Fruit fly (Drosophila melanogaster) whole organism, embryonic: ENCODE data around the gene CG43901.

Experiments
- CG10979 ChIP-seq: fragments of 200-800 bp; sonication (Bioruptor generic); optimal IDR thresholded peaks from 2 replicates; lab custom pipeline; 2018; ENCODE audit warnings: missing biosample characterization, mild to moderate bottlenecking, missing genetic modification characterization, moderate library complexity
- CG11093 ChIP-seq: fragments of 200-800 bp; sonication (Bioruptor generic); IDR thresholded peaks from 3 replicates; pipeline ENCODE4 v1.3.6; 2022; ENCODE audit warnings: missing biosample characterization, missing genetic modification characterization
- CG11696 ChIP-seq: fragments of 200-800 bp; sonication (Bioruptor generic); IDR thresholded peaks from 2 replicates; pipeline ENCODE4 v1.3.6; 2022; ENCODE audit warnings: missing biosample characterization, missing genetic modification characterization
- CG12769 ChIP-seq: fragments of 200-800 bp; sonication (Bioruptor generic); optimal IDR thresholded peaks from 2 replicates; lab custom pipeline; 2019; ENCODE audit warnings: missing biosample characterization, mild to moderate bottlenecking, missing genetic modification characterization, moderate library complexity
- CG14050 ChIP-seq: fragments of 200-800 bp; sonication (Bioruptor generic); IDR thresholded peaks from 3 replicates; pipeline ENCODE4 v1.3.6; 2022; ENCODE audit warnings: missing biosample characterization, missing genetic modification characterization
- CG2129 ChIP-seq: fragments of 200-800 bp; sonication (Bioruptor generic); IDR thresholded peaks from 2 replicates; pipeline ENCODE4 v1.3.6; 2022; ENCODE audit warnings: missing biosample characterization, missing genetic modification characterization; ENCODE audit not compliant: partially characterized antibody
- CG4360 ChIP-seq: fragments of 200-800 bp; sonication (Bioruptor generic); IDR thresholded peaks from 2 replicates; pipeline ENCODE4 v1.3.6; 2022; ENCODE audit warnings: missing biosample characterization, missing genetic modification characterization
- CG6683 ChIP-seq: fragments of 200-800 bp; sonication (Bioruptor generic); optimal IDR thresholded peaks from 2 replicates; lab custom pipeline; 2017; ENCODE audit warnings: missing biosample characterization, mild to moderate bottlenecking, missing genetic modification characterization, missing genetic modification reagents
- CG6813 ChIP-seq: fragments of 200-800 bp; sonication (Bioruptor generic); optimal IDR thresholded peaks from 2 replicates; lab custom pipeline; 2017; ENCODE audit warnings: missing biosample characterization, missing genetic modification characterization, mild to moderate bottlenecking, moderate library complexity, missing genetic modification reagents
- CG8290 ChIP-seq, 3 experiments: fragments of 200-800 bp; sonication (Bioruptor generic); optimal IDR thresholded peaks; 2 replicates each; lab custom pipeline; 2016 to 2019; ENCODE audit warnings: missing biosample characterization in 3 of 3, missing genetic modification characterization in 3 of 3, mild to moderate bottlenecking in 2 of 3, moderate library complexity in 1 of 3
- CG9932 ChIP-seq: fragments of 200-800 bp; sonication (Bioruptor generic); IDR thresholded peaks from 2 replicates; pipeline ENCODE4 v1.3.6; 2022; ENCODE audit warnings: missing biosample characterization, missing genetic modification characterization
- CTCF ChIP-seq: fragments of 200-800 bp; sonication (Bioruptor generic); optimal IDR thresholded peaks from 2 replicates; lab custom pipeline; 2017; ENCODE audit warnings: missing biosample characterization, mild to moderate bottlenecking, missing genetic modification characterization, moderate library complexity
- Elba2 ChIP-seq: fragments of 200-800 bp; sonication (Bioruptor generic); optimal IDR thresholded peaks from 3 replicates; lab custom pipeline; 2016; ENCODE audit warnings: missing biosample characterization, missing genetic modification characterization
- Ets65A ChIP-seq: fragments of 200-800 bp; sonication (Bioruptor generic); peaks from one replicate; lab custom pipeline; 2016; ENCODE audit warnings: missing biosample characterization, missing genetic modification characterization
- HLH4C ChIP-seq: fragments of 200-800 bp; sonication (Bioruptor generic); IDR thresholded peaks from 3 replicates; pipeline ENCODE4 v1.3.6; 2022; ENCODE audit warnings: missing biosample characterization, missing genetic modification characterization; ENCODE audit not compliant: partially characterized antibody
- HmgZ ChIP-seq: fragments of 200-800 bp; sonication (Bioruptor generic); optimal IDR thresholded peaks from 2 replicates; lab custom pipeline; 2018; ENCODE audit warnings: missing biosample characterization, mild to moderate bottlenecking, missing genetic modification characterization
- Hr78 ChIP-seq, 2 experiments: fragments of 200-800 bp in 1 of 2; fragments of >200 bp in 1 of 2; sonication (Bioruptor generic) in 1 of 2; optimal IDR thresholded peaks; 2 replicates each; lab custom pipeline; 2017 to 2019; ENCODE audit warnings: missing biosample characterization in 2 of 2, missing genetic modification characterization in 2 of 2, mild to moderate bottlenecking in 1 of 2, moderate library complexity in 1 of 2
- Hsf ChIP-seq: fragments of 200-800 bp; sonication (Bioruptor generic); optimal IDR thresholded peaks from 3 replicates; lab custom pipeline; 2016; ENCODE audit warnings: missing biosample characterization, missing genetic modification characterization
- Lhr ChIP-seq: fragments of 200-800 bp; sonication (Bioruptor generic); optimal IDR thresholded peaks from 3 replicates; lab custom pipeline; 2017; ENCODE audit warnings: mild to moderate bottlenecking, missing biosample characterization, missing genetic modification reagents, missing genetic modification characterization
- MTF-1 ChIP-seq: fragments of 200-800 bp; sonication (Bioruptor generic); optimal IDR thresholded peaks from 2 replicates; lab custom pipeline; 2018; ENCODE audit warnings: missing biosample characterization, mild to moderate bottlenecking, missing genetic modification characterization, borderline replicate concordance
- Scr ChIP-seq: fragments of 200-800 bp; sonication (Bioruptor generic); IDR thresholded peaks from 2 replicates; pipeline ENCODE4 v1.3.6; 2022; ENCODE audit warnings: missing biosample characterization, missing genetic modification characterization; ENCODE audit not compliant: partially characterized antibody
- Trl ChIP-seq, 3 experiments: fragments of >200 bp in 2 of 3; fragments of 200-800 bp in 1 of 3; sonication (Bioruptor generic) in 1 of 3; optimal IDR thresholded peaks; 2 replicates in 1 of 3; 3 replicates in 2 of 3; lab custom pipeline; 2016 to 2017; ENCODE audit warnings: missing biosample characterization in 1 of 3, missing genetic modification characterization in 1 of 3
- aop ChIP-seq: fragments of 200-800 bp; sonication (Bioruptor generic); IDR thresholded peaks from 2 replicates; pipeline ENCODE4 v1.3.6; 2022; ENCODE audit warnings: missing biosample characterization, missing genetic modification characterization
- bbx ChIP-seq: fragments of 200-800 bp; sonication (Bioruptor generic); IDR thresholded peaks from 2 replicates; pipeline ENCODE4 v1.3.6; 2022; ENCODE audit warnings: missing biosample characterization, missing genetic modification characterization; ENCODE audit not compliant: partially characterized antibody
- cg ChIP-seq: fragments of 200-800 bp; sonication (Bioruptor generic); optimal IDR thresholded peaks from 3 replicates; lab custom pipeline; 2019; ENCODE audit warnings: missing biosample characterization, mild to moderate bottlenecking, missing genetic modification characterization, moderate library complexity
- crol ChIP-seq: fragments of 200-800 bp; sonication (Bioruptor generic); IDR thresholded peaks from 2 replicates; pipeline ENCODE4 v1.3.6; 2022; ENCODE audit warnings: missing biosample characterization, missing genetic modification characterization
- insv ChIP-seq, 2 experiments: fragments of 200-800 bp; sonication (Bioruptor generic); optimal IDR thresholded peaks; 3 replicates each; lab custom pipeline; 2016 to 2018; ENCODE audit warnings: missing biosample characterization in 2 of 2, missing genetic modification characterization in 2 of 2
- kni ChIP-seq: fragments of 200-800 bp; sonication (Bioruptor generic); optimal IDR thresholded peaks from 3 replicates; lab custom pipeline; 2017; ENCODE audit warnings: mild to moderate bottlenecking, missing biosample characterization, missing genetic modification reagents, missing genetic modification characterization
- knrl ChIP-seq: fragments of 200-800 bp; sonication (Bioruptor generic); IDR thresholded peaks from 3 replicates; pipeline ENCODE4 v1.3.6; 2022; ENCODE audit warnings: missing biosample characterization, missing genetic modification characterization; ENCODE audit not compliant: partially characterized antibody
- nerfin-1 ChIP-seq: fragments of 200-800 bp; sonication (Bioruptor generic); optimal IDR thresholded peaks from 3 replicates; lab custom pipeline; 2019; ENCODE audit warnings: missing biosample characterization, mild to moderate bottlenecking, missing genetic modification characterization, moderate library complexity
- nom ChIP-seq: fragments of 200-800 bp; sonication (Bioruptor generic); optimal IDR thresholded peaks from 2 replicates; lab custom pipeline; 2017; ENCODE audit warnings: missing biosample characterization, missing genetic modification characterization, mild to moderate bottlenecking, moderate library complexity, missing genetic modification reagents
- p53 ChIP-seq: fragments of 200-800 bp; sonication (Bioruptor generic); optimal IDR thresholded peaks from 2 replicates; lab custom pipeline; 2016; ENCODE audit warnings: missing biosample characterization, missing genetic modification characterization
- pros ChIP-seq: fragments of 200-800 bp; sonication (Bioruptor generic); optimal IDR thresholded peaks from 3 replicates; lab custom pipeline; 2019; ENCODE audit warnings: missing biosample characterization, mild to moderate bottlenecking, missing genetic modification characterization, moderate library complexity
- scrt ChIP-seq: fragments of 200-800 bp; sonication (Bioruptor generic); optimal IDR thresholded peaks from 2 replicates; lab custom pipeline; 2018; ENCODE audit warnings: missing biosample characterization, mild to moderate bottlenecking, missing genetic modification characterization, moderate library complexity
- sd ChIP-seq: fragments of 200-800 bp; sonication (Bioruptor generic); optimal IDR thresholded peaks from 3 replicates; lab custom pipeline; 2018; ENCODE audit warnings: missing biosample characterization, mild to moderate bottlenecking, missing genetic modification characterization, moderate library complexity
- sqz ChIP-seq: fragments of 200-800 bp; sonication (Bioruptor generic); optimal IDR thresholded peaks from 3 replicates; lab custom pipeline; 2018; ENCODE audit warnings: missing biosample characterization, mild to moderate bottlenecking, missing genetic modification characterization
- z ChIP-seq: fragments of 200-800 bp; sonication (Bioruptor generic); IDR thresholded peaks from 3 replicates; pipeline ENCODE4 v1.3.6; 2022; ENCODE audit warnings: missing biosample characterization, missing genetic modification characterization

The CG43901 gene

DNA sequence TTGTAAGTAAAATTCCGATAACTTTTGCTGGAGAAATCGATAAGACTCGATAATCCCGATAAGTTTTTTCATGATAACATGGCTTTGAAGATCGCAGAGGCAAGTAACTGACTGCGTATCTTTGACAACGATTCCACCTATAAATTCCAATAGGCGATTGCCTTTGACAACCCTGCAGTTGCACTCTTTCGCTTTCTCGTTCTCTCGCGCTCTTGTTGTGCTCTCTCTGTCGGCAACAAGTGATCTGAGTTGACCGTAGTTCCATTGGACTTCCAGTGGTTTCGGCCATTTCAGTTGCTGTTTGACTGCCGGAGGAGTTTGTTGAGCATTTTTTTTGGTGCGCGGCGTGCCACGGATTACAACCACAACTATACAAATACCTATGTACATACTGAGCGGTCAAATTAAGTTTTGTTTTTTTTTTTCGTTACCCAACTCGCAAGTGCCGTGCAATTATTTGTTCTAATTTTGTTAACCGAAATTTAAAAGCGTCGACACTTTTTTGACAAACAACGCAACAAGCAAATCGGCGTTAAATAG, 25.1 kb downstream of the CG43901 start, which contains the start of gene Myo10A (continued):
- TF ChIP-seq Trl (optimal IDR thresholded peaks at IDR 0.05; lab: Kevin White, UChicago) (peak in 1 of 2 experiments; percentile 72), Trl (GFP tag; optimal IDR thresholded peaks at IDR 0.05; lab: Kevin White, UChicago) (no peak), HmgZ (tag; lab: Kevin White, UChicago) (no peak), CG8290 (GFP tag; optimal IDR thresholded peaks at IDR 0.05; lab: Kevin White, UChicago) (no peak), CG8290 (tag; optimal IDR thresholded peaks at IDR 0.05; lab: Kevin White, UChicago) (peak in 1 of 2 experiments; percentile 5), bbx (GFP tag; lab: Robert Waterston, UW) (0 out of 2 replicates have a peak, but pooled peaks have one; percentile 31), CG9932 (peak; percentile 37; the same call in 1 of the 2 replicates), Scr (no peak; the same call in 1 of the 2 replicates)

DNA sequence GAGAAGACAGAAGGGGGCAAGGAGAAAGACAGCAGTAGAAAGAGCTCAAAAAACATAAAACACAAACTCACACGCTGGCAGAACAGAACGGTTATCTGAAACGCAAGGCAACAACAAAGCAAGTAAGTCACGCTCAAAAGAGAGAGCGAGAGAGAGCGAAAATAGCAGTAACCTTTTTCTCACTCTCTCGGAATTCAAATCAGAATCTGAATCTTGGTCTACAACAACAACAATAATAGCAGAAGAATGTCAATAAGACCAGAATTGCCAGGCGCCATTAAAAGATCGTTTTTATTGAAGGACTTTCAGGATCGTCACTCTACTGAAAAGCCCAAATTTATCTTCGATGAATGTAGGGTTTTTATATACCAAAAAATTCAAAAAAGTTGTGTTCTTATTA, 25.7 kb downstream of the CG43901 start:
- TF ChIP-seq Trl (optimal IDR thresholded peaks at IDR 0.05; lab: Kevin White, UChicago) = peak; percentile 43 to 48
- TF ChIP-seq Trl (GFP tag; optimal IDR thresholded peaks at IDR 0.05; lab: Kevin White, UChicago) = no peak
- TF ChIP-seq sd (tag; lab: Kevin White, UChicago) = peak; percentile 62
- no peak for TF ChIP-seq p53 (GFP tag; lab: Kevin White, UChicago)
- TF ChIP-seq CG4360 (GFP tag; lab: Robert Waterston, UW) = peak; percentile 84
- no peak for TF ChIP-seq Hr78 (GFP tag; optimal IDR thresholded peaks at IDR 0.05; lab: Kevin White, UChicago)
- no peak for TF ChIP-seq CG11696 (GFP tag; lab: Robert Waterston, UW)
- TF ChIP-seq CG14050 (GFP tag; lab: Robert Waterston, UW) = no peak
- no peak for TF ChIP-seq knrl (GFP tag; lab: Robert Waterston, UW)
- TF ChIP-seq insv (GFP tag; optimal IDR thresholded peaks at IDR 0.05; lab: Kevin White, UChicago) = peak in 1 of 2 experiments; percentile 81
- TF ChIP-seq scrt (GFP tag; lab: Kevin White, UChicago) = no peak
- TF ChIP-seq nerfin-1 = no peak
- no peak for TF ChIP-seq CG6683
- TF ChIP-seq CG2129 (GFP tag; lab: Robert Waterston, UW) = no peak
- TF ChIP-seq HLH4C (GFP tag; lab: Robert Waterston, UW) = no peak
- TF ChIP-seq CG10979 = no peak
- TF ChIP-seq z = peak; percentile 70; the same call in 2 of the 3 replicates
- TF ChIP-seq Elba2 (GFP tag; lab: Kevin White, UChicago) = peak; percentile 29

DNA sequence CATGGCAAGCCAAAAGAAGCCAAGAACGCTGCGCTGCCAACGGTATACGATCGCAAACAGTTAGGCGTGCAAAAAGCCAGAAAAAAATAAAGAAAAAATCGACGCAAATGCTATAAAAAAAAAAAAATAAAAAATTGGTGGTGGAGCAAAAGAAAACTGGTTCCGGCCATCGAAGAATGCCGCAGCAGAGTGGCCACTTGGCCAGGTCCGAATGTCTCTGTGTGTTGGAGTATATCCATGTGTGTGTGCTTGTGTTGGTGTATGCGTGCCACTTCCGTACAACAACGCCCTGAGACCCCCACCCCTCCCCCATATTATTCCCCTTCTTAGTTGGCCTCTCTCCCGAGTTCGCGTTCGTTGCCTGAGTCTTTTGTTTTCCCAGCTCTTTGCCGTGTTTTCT, 26.7 kb downstream of the CG43901 start:
- peak; percentile 26 for TF ChIP-seq sqz (GFP tag; lab: Kevin White, UChicago)
- no peak for TF ChIP-seq Ets65A (GFP tag; lab: Kevin White, UChicago)
- peak; percentile 56 for TF ChIP-seq crol (GFP tag; lab: Robert Waterston, UW)
- no peak for TF ChIP-seq CG6813 (GFP tag; lab: Kevin White, UChicago)
- no peak for TF ChIP-seq CTCF (GFP tag; lab: Kevin White, UChicago)
- TF ChIP-seq nom (GFP tag; lab: Kevin White, UChicago) = peak; percentile 68
- TF ChIP-seq Hsf (GFP tag; lab: Kevin White, UChicago) = no peak
- TF ChIP-seq pros (GFP tag; lab: Kevin White, UChicago) = peak; percentile 29
- TF ChIP-seq CG12769 = peak; percentile 35
- TF ChIP-seq MTF-1 (GFP tag; lab: Kevin White, UChicago) = no peak
- peak; percentile 41 for TF ChIP-seq sd (tag; lab: Kevin White, UChicago)
- no peak for TF ChIP-seq Lhr (GFP tag; lab: Kevin White, UChicago)
- TF ChIP-seq cg (GFP tag; lab: Kevin White, UChicago) = peak; percentile 56
- TF ChIP-seq kni (GFP tag; lab: Kevin White, UChicago) = peak; percentile 69
- TF ChIP-seq CG11093 = no peak
- peak; percentile 50; the same call in 1 of the 2 replicates for TF ChIP-seq aop (GFP tag; lab: Robert Waterston, UW)
